Worm (Caenorhabditis elegans) whole organism, L1 larva: Measurements from ENCODE around the gene acdh-12.

Experiments used
- C04F5.9 ChIP-seq: sonication (generic microtip); optimal IDR thresholded peaks from 2 replicates; lab custom pipeline; 2016; ENCODE audit warnings: missing genetic modification characterization, missing compliant biosample characterization
- F16B12.6 ChIP-seq: fragments of 150-350 bp; optimal IDR thresholded peaks from 2 replicates; lab custom pipeline; 2014; ENCODE audit warnings: missing biosample characterization, missing genetic modification characterization
- ama-1 ChIP-seq: fragments of 150-350 bp; optimal IDR thresholded peaks from 2 replicates; lab custom pipeline; 2014
- blmp-1 ChIP-seq: fragments of 150-350 bp; optimal IDR thresholded peaks from 2 replicates; lab custom pipeline; 2014; ENCODE audit warnings: missing biosample characterization, missing genetic modification characterization
- ceh-8 ChIP-seq: fragments of 200-800 bp; sonication (Bioruptor generic); optimal IDR thresholded peaks from 2 replicates; lab custom pipeline; 2018; ENCODE audit warnings: mild to moderate bottlenecking, missing genetic modification characterization, moderate library complexity, missing compliant biosample characterization
- ceh-88 ChIP-seq: fragments of 200-800 bp; sonication (Bioruptor generic); IDR thresholded peaks from 2 replicates; pipeline ENCODE4 v1.3.6; 2022; ENCODE audit warnings: missing genetic modification characterization, missing compliant biosample characterization
- ceh-90 ChIP-seq: sonication (generic microtip); optimal IDR thresholded peaks from 2 replicates; lab custom pipeline; 2016; ENCODE audit warnings: missing genetic modification characterization, missing compliant biosample characterization
- dsc-1 ChIP-seq: sonication (generic microtip); optimal IDR thresholded peaks from 2 replicates; lab custom pipeline; 2016; ENCODE audit warnings: mild to moderate bottlenecking, missing genetic modification characterization, missing compliant biosample characterization
- efl-1 ChIP-seq, 4 experiments: fragments of 150-350 bp; optimal IDR thresholded peaks in 3 of 4; peaks in 1 of 4; 1 replicate in 1 of 4; 2 replicates in 3 of 4; lab custom pipeline; 2014; ENCODE audit warnings: missing biosample characterization in 2 of 4, missing genetic modification characterization in 2 of 4, missing genetic modification reagents in 2 of 4
- egl-27 ChIP-seq, 2 experiments: fragments of 150-350 bp in 1 of 2; sonication (generic microtip); optimal IDR thresholded peaks; 3 replicates each; lab custom pipeline; 2017 to 2018; ENCODE audit warnings: missing biosample characterization in 2 of 2, missing genetic modification characterization in 2 of 2, missing genetic modification reagents in 2 of 2
- elt-2 ChIP-seq: sonication (generic microtip); optimal IDR thresholded peaks from 2 replicates; lab custom pipeline; 2016; ENCODE audit warnings: missing genetic modification characterization, mild to moderate bottlenecking, inconsistent platforms, missing compliant biosample characterization, missing genetic modification reagents
- ets-5 ChIP-seq: fragments of 200-800 bp; sonication (Bioruptor generic); IDR thresholded peaks from 2 replicates; pipeline ENCODE4 v1.3.6; 2022; ENCODE audit warnings: missing genetic modification characterization, missing compliant biosample characterization
- fkh-4 ChIP-seq: sonication (generic microtip); optimal IDR thresholded peaks from 2 replicates; lab custom pipeline; 2016; ENCODE audit warnings: missing compliant biosample characterization, missing genetic modification characterization, borderline replicate concordance
- hlh-17 ChIP-seq: fragments of 200-800 bp; sonication (Bioruptor generic); optimal IDR thresholded peaks from 2 replicates; lab custom pipeline; 2018; ENCODE audit warnings: missing genetic modification characterization, mild to moderate bottlenecking, missing compliant biosample characterization, moderate library complexity, borderline replicate concordance
- hpl-2 ChIP-seq: fragments of 150-350 bp; optimal IDR thresholded peaks from 2 replicates; lab custom pipeline; 2014; ENCODE audit warnings: missing biosample characterization, missing genetic modification reagents, missing genetic modification characterization
- lin-14 ChIP-seq: fragments of 200-800 bp; sonication (Bioruptor generic); optimal IDR thresholded peaks from 2 replicates; lab custom pipeline; 2018; ENCODE audit warnings: mild to moderate bottlenecking, missing genetic modification characterization, moderate library complexity, missing compliant biosample characterization
- lin-35 ChIP-seq, 2 experiments: fragments of 150-350 bp; optimal IDR thresholded peaks; 2 replicates each; lab custom pipeline; 2014; ENCODE audit warnings: missing biosample characterization in 2 of 2, missing genetic modification characterization in 2 of 2, missing genetic modification reagents in 2 of 2
- lin-39 ChIP-seq: fragments of 150-350 bp; optimal IDR thresholded peaks from 2 replicates; lab custom pipeline; 2014; ENCODE audit warnings: missing biosample characterization, missing genetic modification reagents, missing genetic modification characterization
- mab-9 ChIP-seq: fragments of 200-800 bp; sonication (Bioruptor generic); IDR thresholded peaks from 2 replicates; pipeline ENCODE4 v1.3.6; 2022; ENCODE audit warnings: missing genetic modification reagents, missing genetic modification characterization, missing compliant biosample characterization
- mdl-1 ChIP-seq, 2 experiments: fragments of 150-350 bp; optimal IDR thresholded peaks; 2 replicates each; lab custom pipeline; 2014 to 2017; ENCODE audit warnings: missing biosample characterization in 2 of 2, missing genetic modification characterization in 2 of 2, inconsistent platforms in 1 of 2
- mep-1 ChIP-seq: fragments of 150-350 bp; optimal IDR thresholded peaks from 2 replicates; lab custom pipeline; 2014; ENCODE audit warnings: missing biosample characterization, missing genetic modification characterization
- nhr-12 ChIP-seq: sonication (generic microtip); optimal IDR thresholded peaks from 2 replicates; lab custom pipeline; 2017; ENCODE audit warnings: missing biosample characterization, missing genetic modification characterization
- nhr-19 ChIP-seq: fragments of 200-800 bp; sonication (Bioruptor generic); conservative IDR thresholded peaks from 2 replicates; pipeline ENCODE4 v1.3.6; 2022; ENCODE audit warnings: missing genetic modification characterization, missing compliant biosample characterization
- nhr-20 ChIP-seq: sonication (generic microtip); optimal IDR thresholded peaks from 2 replicates; lab custom pipeline; 2016; ENCODE audit warnings: mild to moderate bottlenecking, missing genetic modification characterization, missing compliant biosample characterization
- nhr-47 ChIP-seq: sonication (generic microtip); optimal IDR thresholded peaks from 2 replicates; lab custom pipeline; 2016; ENCODE audit warnings: mild to moderate bottlenecking, missing genetic modification characterization, moderate library complexity, missing compliant biosample characterization
- nhr-71 ChIP-seq: sonication (generic microtip); optimal IDR thresholded peaks from 2 replicates; lab custom pipeline; 2016; ENCODE audit warnings: mild to moderate bottlenecking, missing genetic modification characterization, moderate library complexity, missing compliant biosample characterization
- nhr-76 ChIP-seq: sonication (generic microtip); optimal IDR thresholded peaks from 2 replicates; lab custom pipeline; 2017; ENCODE audit warnings: missing biosample characterization, missing genetic modification characterization
- nhr-84 ChIP-seq: sonication (generic microtip); optimal IDR thresholded peaks from 2 replicates; lab custom pipeline; 2017; ENCODE audit warnings: missing biosample characterization, missing genetic modification characterization
- nhr-85 ChIP-seq: sonication (generic microtip); peaks from one replicate; lab custom pipeline; 2016; ENCODE audit warnings: missing genetic modification characterization, inconsistent platforms, missing compliant biosample characterization
- pax-3 ChIP-seq: fragments of 200-800 bp; sonication (Bioruptor generic); optimal IDR thresholded peaks from 2 replicates; lab custom pipeline; 2018; ENCODE audit warnings: mild to moderate bottlenecking, missing genetic modification characterization, moderate library complexity, missing compliant biosample characterization
- sptf-1 ChIP-seq: fragments of 150-350 bp; optimal IDR thresholded peaks from 2 replicates; lab custom pipeline; 2014; ENCODE audit warnings: missing biosample characterization, missing genetic modification characterization
- unc-30 ChIP-seq: sonication (generic microtip); optimal IDR thresholded peaks from 2 replicates; lab custom pipeline; 2017; ENCODE audit warnings: missing biosample characterization, missing genetic modification characterization
- unc-86 ChIP-seq: sonication (generic microtip); optimal IDR thresholded peaks from 2 replicates; lab custom pipeline; 2016; ENCODE audit warnings: missing genetic modification characterization, missing compliant biosample characterization
- zag-1 ChIP-seq: fragments of 150-350 bp; optimal IDR thresholded peaks from 2 replicates; lab custom pipeline; 2014; ENCODE audit warnings: missing biosample characterization, missing genetic modification characterization
- ztf-4 ChIP-seq: fragments of 150-350 bp; optimal IDR thresholded peaks from 2 replicates; lab custom pipeline; 2014; ENCODE audit warnings: missing biosample characterization, missing genetic modification characterization

Gene acdh-12

ce11 chrII:7195541-7195940 is at the start of gene acdh-12:
Gene acdh-12, minus strand, starts transcription at chrII:7195641.
- no peak for TF ChIP-seq dsc-1 (tag; lab: Kevin White, UChicago)
- TF ChIP-seq blmp-1 (tag; lab: Kevin White, UChicago), result no peak
- TF ChIP-seq unc-30, result no peak
- no peak for TF ChIP-seq elt-2 (tag; lab: Kevin White, UChicago)
- no peak for TF ChIP-seq F16B12.6 (tag; lab: Kevin White, UChicago)
- TF ChIP-seq mab-9 (GFP tag; lab: Robert Waterston, UW), result no peak
- TF ChIP-seq efl-1 (optimal IDR thresholded peaks at IDR 0.05; lab: Kevin White, UChicago), result no peak
- TF ChIP-seq efl-1 (GFP tag; optimal IDR thresholded peaks at IDR 0.05 in 1 of 2; lab: Kevin White, UChicago), result no peak
- TF ChIP-seq nhr-71 (tag; lab: Kevin White, UChicago), result no peak
- TF ChIP-seq lin-39 (tag; lab: Kevin White, UChicago), result no peak
- TF ChIP-seq hpl-2 (GFP tag; lab: Kevin White, UChicago), result no peak
- no peak for TF ChIP-seq ceh-88 (GFP tag; lab: Robert Waterston, UW)
- TF ChIP-seq sptf-1 (tag; lab: Kevin White, UChicago), result no peak
- TF ChIP-seq nhr-84, result no peak
- no peak for TF ChIP-seq nhr-47 (tag; lab: Kevin White, UChicago)
- no peak for TF ChIP-seq ets-5 (GFP tag; lab: Robert Waterston, UW)
- no peak for TF ChIP-seq egl-27 (tag; optimal IDR thresholded peaks at IDR 0.05; lab: Kevin White, UChicago)
- no peak for TF ChIP-seq pax-3 (tag; lab: Kevin White, UChicago)

DNA sequence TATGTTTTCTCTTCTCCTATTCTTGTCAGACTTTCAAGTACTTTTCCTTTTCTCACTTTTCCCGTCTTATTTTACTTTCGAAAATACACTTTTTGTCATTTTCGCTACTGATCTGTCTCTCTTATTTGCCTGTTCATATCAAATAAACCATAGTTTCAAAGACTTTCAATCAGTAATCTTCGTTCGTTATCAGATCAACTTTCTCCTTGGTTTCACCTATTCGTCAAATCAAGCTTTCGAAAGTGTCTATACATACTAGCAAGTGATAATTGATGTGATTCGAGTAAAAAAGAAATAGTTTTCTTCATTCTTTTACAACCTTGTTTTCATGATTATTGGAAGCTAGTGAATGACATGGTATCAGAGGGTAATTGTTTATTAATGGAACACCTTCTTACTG is 47.3 kb upstream of the acdh-12 start:
- no peak for TF ChIP-seq mep-1 (tag; lab: Kevin White, UChicago)
- TF ChIP-seq blmp-1 (tag; lab: Kevin White, UChicago), result peak; percentile 92

- TF ChIP-seq hpl-2 (GFP tag; lab: Kevin White, UChicago), result no peak
- no peak for TF ChIP-seq unc-86 (tag; lab: Kevin White, UChicago)
- TF ChIP-seq ceh-8 (GFP tag; lab: Kevin White, UChicago), result no peak
- no peak for TF ChIP-seq ets-5 (GFP tag; lab: Robert Waterston, UW)
- TF ChIP-seq nhr-85 (tag; lab: Kevin White, UChicago), result peak; percentile 56
- TF ChIP-seq nhr-20 (tag; lab: Kevin White, UChicago), result no peak
- TF ChIP-seq fkh-4 (tag; lab: Kevin White, UChicago), result no peak
- TF ChIP-seq nhr-76 (tag; lab: Kevin White, UChicago), result no peak
- TF ChIP-seq ceh-90, result no peak
- TF ChIP-seq lin-14 (GFP tag; lab: Kevin White, UChicago), result peak; percentile 13
- no peak for TF ChIP-seq C04F5.9 (tag; lab: Kevin White, UChicago)
Observed at ce11 chrII:7239705-7240104, 44.3 kb upstream of the acdh-12 start.

- TF ChIP-seq zag-1 (tag; lab: Kevin White, UChicago) (no peak), efl-1 (optimal IDR thresholded peaks at IDR 0.05; lab: Kevin White, UChicago) (no peak), efl-1 (GFP tag; optimal IDR thresholded peaks at IDR 0.05 in 1 of 2; lab: Kevin White, UChicago) (peak in 1 of 2 experiments; percentile 52), lin-14 (GFP tag; lab: Kevin White, UChicago) (peak; percentile 31), nhr-85 (tag; lab: Kevin White, UChicago) (peak; percentile 60)
Observed at ce11 chrII:7238791-7239190, 43.4 kb upstream of the acdh-12 start.

- TF ChIP-seq elt-2 (tag; lab: Kevin White, UChicago) (peak; percentile 95), ama-1 (lab: Kevin White, UChicago) (no peak), nhr-12 (tag; lab: Kevin White, UChicago) (no peak), nhr-71 (tag; lab: Kevin White, UChicago) (peak; percentile 16), ztf-4 (no peak), nhr-19 (GFP tag; lab: Robert Waterston, UW) (peak; percentile 68), lin-35 (GFP tag; optimal IDR thresholded peaks at IDR 0.05; lab: Kevin White, UChicago) (peak in 1 of 2 experiments; percentile 53), efl-1 (optimal IDR thresholded peaks at IDR 0.05; lab: Kevin White, UChicago) (no peak), efl-1 (GFP tag; optimal IDR thresholded peaks at IDR 0.05 in 1 of 2; lab: Kevin White, UChicago) (peak in 1 of 2 experiments; percentile 87), nhr-20 (tag; lab: Kevin White, UChicago) (peak; percentile 23), mdl-1 (tag; optimal IDR thresholded peaks at IDR 0.05; lab: Kevin White, UChicago) (peak in 1 of 2 experiments; percentile 2), hlh-17 (GFP tag; lab: Kevin White, UChicago) (no peak)
Observed at ce11 chrII:7238248-7238647, 42.8 kb upstream of the acdh-12 start, which contains the start of gene aqp-1. Gene aqp-1, minus strand, starts transcription at chrII:7238349.
